Worm (Caenorhabditis elegans) whole organism, mixed stage, embryonic: ENCODE data around the gene C44B12.3.
A peak's percentile ranks its signal among the peaks of the same experiment; 100 is the strongest.

Experiments
- M03D4.4 ChIP-seq: sonication (generic microtip); optimal IDR thresholded peaks from 2 replicates; lab custom pipeline; 2017; ENCODE audit warnings: mild to moderate bottlenecking, missing genetic modification characterization, missing compliant biosample characterization
- bed-3 ChIP-seq: fragments of 200-800 bp; sonication (Bioruptor generic); optimal IDR thresholded peaks from 3 replicates; lab custom pipeline; 2018; ENCODE audit warnings: mild to moderate bottlenecking, missing genetic modification characterization, moderate library complexity, missing compliant biosample characterization
- blmp-1 ChIP-seq: fragments of 150-350 bp; optimal IDR thresholded peaks from 2 replicates; lab custom pipeline; 2014; ENCODE audit warnings: missing biosample characterization, missing genetic modification characterization
- ceh-39 ChIP-seq: fragments of 150-350 bp; optimal IDR thresholded peaks from 2 replicates; lab custom pipeline; 2014; ENCODE audit warnings: missing biosample characterization, missing genetic modification characterization
- ceh-43 ChIP-seq: fragments of 200-800 bp; sonication (Bioruptor generic); optimal IDR thresholded peaks from 2 replicates; lab custom pipeline; 2018; ENCODE audit warnings: mild to moderate bottlenecking, missing genetic modification characterization, moderate library complexity, missing compliant biosample characterization
- ceh-83 ChIP-seq: fragments of 200-800 bp; sonication (Bioruptor generic); optimal IDR thresholded peaks from 2 replicates; lab custom pipeline; 2018; ENCODE audit warnings: mild to moderate bottlenecking, missing genetic modification characterization, missing compliant biosample characterization
- ces-1 ChIP-seq: fragments of 150-350 bp; optimal IDR thresholded peaks from 2 replicates; lab custom pipeline; 2014; ENCODE audit warnings: missing biosample characterization, missing genetic modification reagents, missing genetic modification characterization
- cnd-1 ChIP-seq: fragments of 200-800 bp; sonication (Bioruptor generic); optimal IDR thresholded peaks from 2 replicates; lab custom pipeline; 2018; ENCODE audit warnings: mild to moderate bottlenecking, missing genetic modification characterization, missing compliant biosample characterization
- drap-1 ChIP-seq: fragments of 200-800 bp; sonication (Bioruptor generic); optimal IDR thresholded peaks from 3 replicates; lab custom pipeline; 2018; ENCODE audit warnings: mild to moderate bottlenecking, missing genetic modification characterization, missing compliant biosample characterization
- elt-1 ChIP-seq: sonication (generic microtip); optimal IDR thresholded peaks from 2 replicates; lab custom pipeline; 2017; ENCODE audit warnings: missing genetic modification characterization, mild to moderate bottlenecking, missing compliant biosample characterization, antibody characterized with exemption, moderate library complexity, borderline replicate concordance; ENCODE audit not compliant: insufficient read depth
- ham-2 ChIP-seq: fragments of 200-800 bp; sonication (Bioruptor generic); optimal IDR thresholded peaks from 2 replicates; lab custom pipeline; 2018; ENCODE audit warnings: mild to moderate bottlenecking, missing genetic modification characterization, missing compliant biosample characterization
- hlh-1 ChIP-seq: fragments of 150-350 bp; optimal IDR thresholded peaks from 2 replicates; lab custom pipeline; 2014; ENCODE audit warnings: missing biosample characterization, missing genetic modification reagents, missing genetic modification characterization
- lin-13 ChIP-seq: fragments of 150-350 bp; optimal IDR thresholded peaks from 2 replicates; lab custom pipeline; 2014; ENCODE audit warnings: missing biosample characterization, missing genetic modification characterization
- lin-32 ChIP-seq: fragments of 200-800 bp; sonication (Bioruptor generic); optimal IDR thresholded peaks from 2 replicates; lab custom pipeline; 2018; ENCODE audit warnings: mild to moderate bottlenecking, missing genetic modification characterization, missing compliant biosample characterization
- lsy-2 ChIP-seq: fragments of 150-350 bp; optimal IDR thresholded peaks from 2 replicates; lab custom pipeline; 2014; ENCODE audit warnings: missing biosample characterization, missing genetic modification characterization
- mab-5 ChIP-seq: fragments of 150-350 bp; optimal IDR thresholded peaks from 2 replicates; lab custom pipeline; 2014; ENCODE audit warnings: missing biosample characterization, missing genetic modification characterization
- mep-1 ChIP-seq: fragments of 150-350 bp; optimal IDR thresholded peaks from 2 replicates; lab custom pipeline; 2017; ENCODE audit warnings: missing biosample characterization, missing genetic modification reagents, missing genetic modification characterization, inconsistent platforms
- mls-2 ChIP-seq: sonication (generic microtip); optimal IDR thresholded peaks from 2 replicates; lab custom pipeline; 2016; ENCODE audit warnings: mild to moderate bottlenecking, missing genetic modification characterization, moderate library complexity, missing compliant biosample characterization
- nhr-12 ChIP-seq: fragments of 150-350 bp; optimal IDR thresholded peaks from 2 replicates; lab custom pipeline; 2014; ENCODE audit warnings: missing biosample characterization, missing genetic modification characterization
- nhr-2 ChIP-seq: fragments of 150-350 bp; optimal IDR thresholded peaks from 2 replicates; lab custom pipeline; 2014; ENCODE audit warnings: missing biosample characterization, missing genetic modification characterization
- nhr-237 ChIP-seq: fragments of 150-350 bp; optimal IDR thresholded peaks from 2 replicates; lab custom pipeline; 2014; ENCODE audit warnings: missing biosample characterization, missing genetic modification characterization
- nhr-28 ChIP-seq: fragments of 150-350 bp; optimal IDR thresholded peaks from 2 replicates; lab custom pipeline; 2014; ENCODE audit warnings: missing biosample characterization, missing genetic modification characterization
- nhr-76 ChIP-seq: sonication (generic microtip); optimal IDR thresholded peaks from 2 replicates; lab custom pipeline; 2017; ENCODE audit warnings: missing biosample characterization, missing genetic modification characterization
- pha-4 ChIP-seq: fragments of 150-350 bp; optimal IDR thresholded peaks from 2 replicates; lab custom pipeline; 2018; ENCODE audit warnings: missing biosample characterization, missing genetic modification reagents, missing genetic modification characterization
- sem-2 ChIP-seq: fragments of 200-800 bp; sonication (Bioruptor generic); optimal IDR thresholded peaks from 2 replicates; lab custom pipeline; 2018; ENCODE audit warnings: mild to moderate bottlenecking, missing genetic modification characterization, missing compliant biosample characterization
- snpc-4 ChIP-seq: fragments of 150-350 bp; optimal IDR thresholded peaks from 2 replicates; lab custom pipeline; 2014; ENCODE audit warnings: missing biosample characterization, missing genetic modification characterization
- sptf-1 ChIP-seq: sonication (generic microtip); optimal IDR thresholded peaks from 2 replicates; lab custom pipeline; 2017; ENCODE audit warnings: mild to moderate bottlenecking, missing genetic modification characterization, moderate library complexity, missing compliant biosample characterization
- tbx-8 ChIP-seq: fragments of 200-800 bp; sonication (Bioruptor generic); optimal IDR thresholded peaks from 2 replicates; lab custom pipeline; 2018; ENCODE audit warnings: mild to moderate bottlenecking, missing genetic modification characterization, moderate library complexity, missing compliant biosample characterization
- unc-120 ChIP-seq: sonication (generic microtip); optimal IDR thresholded peaks from 2 replicates; lab custom pipeline; 2017; ENCODE audit warnings: missing genetic modification characterization, missing compliant biosample characterization; ENCODE audit not compliant: poor library complexity, severe bottlenecking
- unc-39 ChIP-seq: fragments of 150-350 bp; optimal IDR thresholded peaks from 2 replicates; lab custom pipeline; 2014; ENCODE audit warnings: missing biosample characterization, missing genetic modification characterization
- zip-8 ChIP-seq: fragments of 150-350 bp; optimal IDR thresholded peaks from 2 replicates; lab custom pipeline; 2014; ENCODE audit warnings: missing biosample characterization, missing genetic modification characterization
- ztf-11 ChIP-seq: fragments of 150-350 bp; optimal IDR thresholded peaks from 2 replicates; lab custom pipeline; 2014; ENCODE audit warnings: missing biosample characterization, missing genetic modification characterization

C44B12.3 gene

ce11 chrIV:1063058-1063457 is 41.5 kb upstream of the C44B12.3 start:
- TF ChIP-seq ztf-11 (tag; lab: Kevin White, UChicago): no peak
- no peak for TF ChIP-seq ham-2 (GFP tag; lab: Kevin White, UChicago)
- TF ChIP-seq mep-1 (tag; lab: Kevin White, UChicago): no peak
- TF ChIP-seq unc-120 (tag; lab: Kevin White, UChicago): no peak
- no peak for TF ChIP-seq zip-8 (tag; lab: Kevin White, UChicago)
- no peak for TF ChIP-seq mls-2
- no peak for TF ChIP-seq hlh-1 (tag; lab: Kevin White, UChicago)
- no peak for TF ChIP-seq tbx-8 (GFP tag; lab: Kevin White, UChicago)
- no peak for TF ChIP-seq nhr-28
- TF ChIP-seq drap-1 (GFP tag; lab: Kevin White, UChicago): no peak
- no peak for TF ChIP-seq blmp-1 (tag; lab: Kevin White, UChicago)
- no peak for TF ChIP-seq cnd-1 (tag; lab: Kevin White, UChicago)
- no peak for TF ChIP-seq pha-4 (tag; lab: Kevin White, UChicago)
- TF ChIP-seq M03D4.4 (tag; lab: Kevin White, UChicago): no peak
- no peak for TF ChIP-seq nhr-76 (tag; lab: Kevin White, UChicago)
- TF ChIP-seq, all 35 proteins: peak for 0

ce11 chrIV:1064289-1064848 is 40.2 kb upstream of the C44B12.3 start:
- TF ChIP-seq ceh-43: no peak
- no peak for TF ChIP-seq mep-1 (tag; lab: Kevin White, UChicago)
- no peak for TF ChIP-seq pha-4 (tag; lab: Kevin White, UChicago)
- no peak for TF ChIP-seq ztf-11 (tag; lab: Kevin White, UChicago)
- TF ChIP-seq nhr-76 (tag; lab: Kevin White, UChicago): no peak
- no peak for TF ChIP-seq nhr-2 (tag; lab: Kevin White, UChicago)
- no peak for TF ChIP-seq sem-2 (GFP tag; lab: Kevin White, UChicago)
- no peak for TF ChIP-seq lin-13 (tag; lab: Kevin White, UChicago)
- TF ChIP-seq hlh-1 (tag; lab: Kevin White, UChicago): no peak
- TF ChIP-seq elt-1: no peak
- TF ChIP-seq blmp-1 (tag; lab: Kevin White, UChicago): no peak
- no peak for TF ChIP-seq nhr-28
- no peak for TF ChIP-seq snpc-4 (tag; lab: Kevin White, UChicago)
- TF ChIP-seq zip-8 (tag; lab: Kevin White, UChicago): no peak
- TF ChIP-seq mab-5 (tag; lab: Kevin White, UChicago): no peak
- no peak for TF ChIP-seq lin-32 (GFP tag; lab: Kevin White, UChicago)
- no peak for TF ChIP-seq nhr-237 (tag; lab: Kevin White, UChicago)
- TF ChIP-seq drap-1 (GFP tag; lab: Kevin White, UChicago): no peak
- no peak for TF ChIP-seq lsy-2 (tag; lab: Kevin White, UChicago)
- TF ChIP-seq, all 35 proteins: peak for 0

ce11 chrIV:1065569-1065968 is 39.0 kb upstream of the C44B12.3 start:
- TF ChIP-seq ceh-39 (tag; lab: Kevin White, UChicago) (no peak), M03D4.4 (tag; lab: Kevin White, UChicago) (no peak), tbx-8 (GFP tag; lab: Kevin White, UChicago) (no peak), lsy-2 (tag; lab: Kevin White, UChicago) (no peak), sem-2 (GFP tag; lab: Kevin White, UChicago) (no peak), lin-32 (GFP tag; lab: Kevin White, UChicago) (no peak), mls-2 (no peak), unc-39 (tag; lab: Kevin White, UChicago) (no peak), ces-1 (GFP tag; lab: Kevin White, UChicago) (no peak), ceh-83 (GFP tag; lab: Kevin White, UChicago) (no peak), sptf-1 (tag; lab: Kevin White, UChicago) (no peak), bed-3 (GFP tag; lab: Kevin White, UChicago) (no peak), nhr-76 (tag; lab: Kevin White, UChicago) (no peak), zip-8 (tag; lab: Kevin White, UChicago) (no peak), ceh-43 (no peak)

- TF ChIP-seq mls-2: no peak
- TF ChIP-seq bed-3 (GFP tag; lab: Kevin White, UChicago): no peak
- peak; percentile 16 for TF ChIP-seq pha-4 (tag; lab: Kevin White, UChicago)
- TF ChIP-seq sptf-1 (tag; lab: Kevin White, UChicago): peak; percentile 51
- TF ChIP-seq lin-32 (GFP tag; lab: Kevin White, UChicago): no peak
- no peak for TF ChIP-seq ces-1 (GFP tag; lab: Kevin White, UChicago)
- no peak for TF ChIP-seq elt-1
- TF ChIP-seq drap-1 (GFP tag; lab: Kevin White, UChicago): no peak
- no peak for TF ChIP-seq nhr-12 (tag; lab: Kevin White, UChicago)
- no peak for TF ChIP-seq nhr-2 (tag; lab: Kevin White, UChicago)
- no peak for TF ChIP-seq mab-5 (tag; lab: Kevin White, UChicago)
- no peak for TF ChIP-seq zip-8 (tag; lab: Kevin White, UChicago)
- TF ChIP-seq nhr-237 (tag; lab: Kevin White, UChicago): no peak
- peak; percentile 31 for TF ChIP-seq M03D4.4 (tag; lab: Kevin White, UChicago)
- TF ChIP-seq snpc-4 (tag; lab: Kevin White, UChicago): no peak
- TF ChIP-seq ceh-83 (GFP tag; lab: Kevin White, UChicago): no peak
- no peak for TF ChIP-seq blmp-1 (tag; lab: Kevin White, UChicago)
- no peak for TF ChIP-seq nhr-28
Observed at ce11 chrIV:1067430-1067829, 37.1 kb upstream of the C44B12.3 start, which contains the start of gene znf-782. TSS of gene znf-782 (minus strand) at chrIV:1067525.
